Fruit fly (Drosophila melanogaster) S2 (cell line): Measurements from ENCODE around the gene Muc68D.

Experiments used
- CG8478 ChIP-seq: fragments of >200 bp; optimal IDR thresholded peaks from 2 replicates; lab custom pipeline; 2018
- CTCF ChIP-seq, 2 experiments: fragments of >200 bp; optimal IDR thresholded peaks; 2 replicates each; lab custom pipeline; 2018

DNA sequence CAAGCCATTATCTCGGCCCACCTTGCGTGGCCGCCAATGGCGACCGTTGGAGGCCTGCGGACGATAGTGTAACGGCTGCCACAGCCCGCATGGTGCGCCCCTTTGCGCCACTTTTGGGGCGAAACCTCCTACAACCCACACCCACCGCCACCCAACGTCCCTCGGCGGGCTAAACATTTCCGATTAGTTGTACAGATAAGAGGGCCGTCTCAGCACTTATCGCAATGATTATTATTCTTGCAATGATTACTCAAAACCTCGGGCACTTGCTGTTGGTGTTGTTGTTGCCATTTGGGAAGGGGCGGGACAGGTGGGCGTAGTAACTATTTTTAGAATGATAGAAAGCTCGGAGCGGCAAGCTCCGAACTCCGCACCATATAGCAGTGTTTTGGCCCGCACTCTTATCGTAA lies 656 bp upstream of the Muc68D start:
- TF ChIP-seq CTCF (optimal IDR thresholded peaks at IDR 0.05; lab: Kevin White, UChicago) (no peak), CG8478 (lab: Kevin White, UChicago) (no peak)
